Fruit fly (Drosophila melanogaster) S2 (cell line): ENCODE measurements around the gene Ndae1.

Experiments
- CG8478 ChIP-seq: fragments of >200 bp; optimal IDR thresholded peaks from 2 replicates; lab custom pipeline; 2018
- CTCF ChIP-seq, 2 experiments: fragments of >200 bp; optimal IDR thresholded peaks; 2 replicates each; lab custom pipeline; 2018

DNA sequence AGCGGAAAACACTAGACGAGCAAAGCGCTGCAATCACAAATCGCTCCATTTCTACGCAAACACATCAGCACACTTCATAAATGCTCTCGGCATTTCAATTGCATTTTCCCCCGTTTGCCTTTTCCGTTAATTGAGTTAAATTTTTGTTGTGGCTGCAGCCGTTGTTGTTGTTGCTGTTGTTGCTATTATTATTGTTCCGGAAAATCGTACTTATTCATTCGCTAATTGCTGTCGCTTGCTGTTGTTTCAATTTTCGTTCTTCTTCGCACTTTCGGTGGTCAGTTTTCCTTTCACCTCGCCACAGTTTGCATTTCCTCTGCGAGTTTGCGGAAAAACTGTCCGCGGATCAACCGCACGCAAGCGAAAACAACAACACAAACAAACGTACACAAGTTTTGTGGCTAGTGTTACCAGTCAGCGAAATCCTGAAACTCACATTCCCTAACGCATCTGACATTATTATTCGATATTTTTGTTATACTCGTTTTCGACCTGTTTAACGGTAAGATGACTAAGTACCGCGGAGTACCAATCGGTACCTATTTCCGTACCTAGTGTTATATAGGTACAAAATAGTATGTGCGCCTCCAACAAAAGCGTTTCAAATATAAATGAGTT lies 29.4 kb downstream of the Ndae1 start, which contains the start of gene CG13784:
- TF ChIP-seq CTCF (optimal IDR thresholded peaks at IDR 0.05; lab: Kevin White, UChicago) (peak; percentile 30 to 46), CG8478 (lab: Kevin White, UChicago) (no peak)
